Fruit fly (Drosophila melanogaster) whole organism, embryonic: ENCODE data around the gene Lim3.

Source experiments
- Abd-B ChIP-seq: fragments of 200-800 bp; sonication (Bioruptor generic); optimal IDR thresholded peaks from 2 replicates; lab custom pipeline; 2018; ENCODE audit warnings: missing biosample characterization, mild to moderate bottlenecking, missing genetic modification characterization, moderate library complexity
- CG10209 ChIP-seq: fragments of 200-800 bp; sonication (Bioruptor generic); optimal IDR thresholded peaks from 3 replicates; lab custom pipeline; 2017; ENCODE audit warnings: missing biosample characterization, mild to moderate bottlenecking, missing genetic modification characterization, missing genetic modification reagents
- CG15479 ChIP-seq: fragments of 200-800 bp; sonication (Bioruptor generic); optimal IDR thresholded peaks from 3 replicates; lab custom pipeline; 2019; ENCODE audit warnings: missing biosample characterization, mild to moderate bottlenecking, missing genetic modification characterization, moderate library complexity
- CG16813 ChIP-seq: fragments of 200-800 bp; sonication (Bioruptor generic); IDR thresholded peaks from 3 replicates; pipeline ENCODE4 v1.3.6; 2022; ENCODE audit warnings: missing biosample characterization, missing genetic modification characterization; ENCODE audit not compliant: partially characterized antibody
- CG17361 ChIP-seq: fragments of 200-800 bp; sonication (Bioruptor generic); IDR thresholded peaks from 3 replicates; pipeline ENCODE4 v1.3.6; 2022; ENCODE audit warnings: missing biosample characterization, missing genetic modification characterization
- CG18262 ChIP-seq: fragments of 200-800 bp; optimal IDR thresholded peaks from 3 replicates; lab custom pipeline; 2019; ENCODE audit warnings: missing biosample characterization, mild to moderate bottlenecking, missing genetic modification characterization, moderate library complexity
- CG2120 ChIP-seq: fragments of 200-800 bp; sonication (Bioruptor generic); optimal IDR thresholded peaks from 3 replicates; lab custom pipeline; 2016; ENCODE audit warnings: missing biosample characterization, missing genetic modification characterization
- CG2875 ChIP-seq: fragments of 200-800 bp; sonication (Bioruptor generic); optimal IDR thresholded peaks from 2 replicates; lab custom pipeline; 2017; ENCODE audit warnings: missing biosample characterization, mild to moderate bottlenecking, missing genetic modification characterization, missing genetic modification reagents
- CG31388 ChIP-seq: fragments of 200-800 bp; sonication (Bioruptor generic); optimal IDR thresholded peaks from 2 replicates; lab custom pipeline; 2016; ENCODE audit warnings: missing biosample characterization, missing genetic modification characterization
- CG3163 ChIP-seq: fragments of 200-800 bp; sonication (Bioruptor generic); optimal IDR thresholded peaks from 3 replicates; lab custom pipeline; 2016; ENCODE audit warnings: missing biosample characterization, missing genetic modification characterization
- CG3995 ChIP-seq: fragments of 200-800 bp; sonication (Bioruptor generic); optimal IDR thresholded peaks from 3 replicates; lab custom pipeline; 2016; ENCODE audit warnings: missing biosample characterization, missing genetic modification characterization
- CG6683 ChIP-seq: fragments of 200-800 bp; sonication (Bioruptor generic); optimal IDR thresholded peaks from 2 replicates; lab custom pipeline; 2017; ENCODE audit warnings: missing biosample characterization, mild to moderate bottlenecking, missing genetic modification characterization, missing genetic modification reagents
- CG8388 ChIP-seq: fragments of 200-800 bp; sonication (Bioruptor generic); optimal IDR thresholded peaks from 2 replicates; lab custom pipeline; 2019; ENCODE audit warnings: missing biosample characterization, mild to moderate bottlenecking, missing genetic modification characterization, moderate library complexity
- CG9437 ChIP-seq: fragments of 200-800 bp; sonication (Bioruptor generic); optimal IDR thresholded peaks from 2 replicates; lab custom pipeline; 2018; ENCODE audit warnings: missing biosample characterization, mild to moderate bottlenecking, missing genetic modification characterization
- Dek ChIP-seq: fragments of 200-800 bp; sonication (Bioruptor generic); optimal IDR thresholded peaks from 3 replicates; lab custom pipeline; 2019; ENCODE audit warnings: missing biosample characterization, mild to moderate bottlenecking, missing genetic modification characterization, moderate library complexity
- Dref ChIP-seq: fragments of 200-800 bp; sonication (Bioruptor generic); IDR thresholded peaks from 2 replicates; pipeline ENCODE4 v1.3.6; 2022; ENCODE audit warnings: missing biosample characterization, missing genetic modification characterization
- H15 ChIP-seq: fragments of 200-800 bp; sonication (Bioruptor generic); IDR thresholded peaks from 3 replicates; pipeline ENCODE4 v1.3.6; 2022; ENCODE audit warnings: missing biosample characterization, missing genetic modification characterization
- HLHmδ ChIP-seq: fragments of 200-800 bp; sonication (Bioruptor generic); optimal IDR thresholded peaks from 2 replicates; lab custom pipeline; 2018; ENCODE audit warnings: missing biosample characterization, mild to moderate bottlenecking, missing genetic modification characterization, moderate library complexity
- Hr51 ChIP-seq, 2 experiments: fragments of 200-800 bp; sonication (Bioruptor generic); optimal IDR thresholded peaks; 2 replicates in 1 of 2; 3 replicates in 1 of 2; lab custom pipeline; 2016 to 2018; ENCODE audit warnings: missing biosample characterization in 2 of 2, missing genetic modification characterization in 2 of 2, mild to moderate bottlenecking in 1 of 2, moderate library complexity in 1 of 2
- Mad ChIP-seq: fragments of 200-800 bp; sonication (Bioruptor generic); optimal IDR thresholded peaks from 2 replicates; lab custom pipeline; 2016; ENCODE audit warnings: missing biosample characterization, missing genetic modification characterization
- Med ChIP-seq: fragments of 200-800 bp; sonication (Bioruptor generic); peaks from one replicate; lab custom pipeline; 2016; ENCODE audit warnings: missing biosample characterization, missing genetic modification characterization, mild to moderate bottlenecking, inconsistent platforms, moderate library complexity
- Meics ChIP-seq: fragments of 200-800 bp; sonication (Bioruptor generic); optimal IDR thresholded peaks from 2 replicates; lab custom pipeline; 2017; ENCODE audit warnings: missing biosample characterization, mild to moderate bottlenecking, missing genetic modification characterization
- NK7.1 ChIP-seq: fragments of 200-800 bp; sonication (Bioruptor generic); optimal IDR thresholded peaks from 3 replicates; lab custom pipeline; 2016; ENCODE audit warnings: missing biosample characterization, missing genetic modification characterization
- Nf-YC ChIP-seq: fragments of 200-800 bp; optimal IDR thresholded peaks from 3 replicates; lab custom pipeline; 2019; ENCODE audit warnings: missing biosample characterization, mild to moderate bottlenecking, missing genetic modification characterization, moderate library complexity
- Pdp1 ChIP-seq, 2 experiments: fragments of 200-800 bp; sonication (Bioruptor generic); optimal IDR thresholded peaks; 3 replicates each; lab custom pipeline; 2016; ENCODE audit warnings: missing biosample characterization in 2 of 2, missing genetic modification characterization in 2 of 2, mild to moderate bottlenecking in 1 of 2, moderate library complexity in 1 of 2
- Sox102F ChIP-seq: fragments of 200-800 bp; sonication (Bioruptor generic); optimal IDR thresholded peaks from 2 replicates; lab custom pipeline; 2018; ENCODE audit warnings: missing biosample characterization, mild to moderate bottlenecking, missing genetic modification characterization, moderate library complexity
- Stat92E ChIP-seq, 3 experiments: fragments of >200 bp in 2 of 3; fragments of 200-800 bp in 1 of 3; sonication (Bioruptor generic) in 1 of 3; optimal IDR thresholded peaks; 2 replicates each; lab custom pipeline; 2017 to 2019; ENCODE audit warnings: missing biosample characterization in 3 of 3, missing genetic modification characterization in 3 of 3, mild to moderate bottlenecking in 1 of 3, moderate library complexity in 1 of 3
- al ChIP-seq: fragments of 200-800 bp; sonication (Bioruptor generic); IDR thresholded peaks from 2 replicates; pipeline ENCODE4 v1.3.6; 2022; ENCODE audit warnings: missing biosample characterization, missing genetic modification characterization
- bbx ChIP-seq: fragments of 200-800 bp; sonication (Bioruptor generic); IDR thresholded peaks from 2 replicates; pipeline ENCODE4 v1.3.6; 2022; ENCODE audit warnings: missing biosample characterization, missing genetic modification characterization; ENCODE audit not compliant: partially characterized antibody
- chinmo ChIP-seq: fragments of 200-800 bp; sonication (Bioruptor generic); IDR thresholded peaks from 4 replicates; pipeline ENCODE4 v1.3.6; 2022; ENCODE audit warnings: missing biosample characterization, missing genetic modification characterization; ENCODE audit not compliant: partially characterized antibody
- chn ChIP-seq: fragments of 200-800 bp; sonication (Bioruptor generic); optimal IDR thresholded peaks from 2 replicates; lab custom pipeline; 2016; ENCODE audit warnings: missing biosample characterization, missing genetic modification characterization
- dimm ChIP-seq: fragments of 200-800 bp; sonication (Bioruptor generic); IDR thresholded peaks from 2 replicates; pipeline ENCODE4 v1.3.6; 2022; ENCODE audit warnings: missing biosample characterization, missing genetic modification characterization
- dmrt99B ChIP-seq: fragments of 200-800 bp; sonication (Bioruptor generic); optimal IDR thresholded peaks from 2 replicates; lab custom pipeline; 2018; ENCODE audit warnings: missing biosample characterization, mild to moderate bottlenecking, missing genetic modification characterization, moderate library complexity
- emc ChIP-seq: fragments of 200-800 bp; sonication (Bioruptor generic); optimal IDR thresholded peaks from 2 replicates; lab custom pipeline; 2016; ENCODE audit warnings: missing biosample characterization, missing genetic modification characterization
- exex ChIP-seq: fragments of 200-800 bp; sonication (Bioruptor generic); optimal IDR thresholded peaks from 4 replicates; lab custom pipeline; 2018; ENCODE audit warnings: missing biosample characterization, mild to moderate bottlenecking, missing genetic modification characterization, moderate library complexity
- gem ChIP-seq: fragments of 200-800 bp; sonication (Bioruptor generic); optimal IDR thresholded peaks from 2 replicates; lab custom pipeline; 2019; ENCODE audit warnings: missing biosample characterization, mild to moderate bottlenecking, missing genetic modification characterization, moderate library complexity
- ind ChIP-seq: fragments of 200-800 bp; sonication (Bioruptor generic); optimal IDR thresholded peaks from 3 replicates; lab custom pipeline; 2016; ENCODE audit warnings: missing biosample characterization, missing genetic modification characterization
- insv ChIP-seq, 2 experiments: fragments of 200-800 bp; sonication (Bioruptor generic); optimal IDR thresholded peaks; 3 replicates each; lab custom pipeline; 2016 to 2018; ENCODE audit warnings: missing biosample characterization in 2 of 2, missing genetic modification characterization in 2 of 2
- lilli ChIP-seq: fragments of 200-800 bp; sonication (Bioruptor generic); optimal IDR thresholded peaks from 3 replicates; lab custom pipeline; 2016; ENCODE audit warnings: missing biosample characterization, missing genetic modification characterization
- lola ChIP-seq, 3 experiments: fragments of >200 bp in 2 of 3; fragments of 200-800 bp in 1 of 3; sonication (Bioruptor generic) in 1 of 3; optimal IDR thresholded peaks; 2 replicates each; lab custom pipeline; 2017 to 2019; ENCODE audit warnings: missing biosample characterization in 3 of 3, missing genetic modification characterization in 3 of 3, mild to moderate bottlenecking in 1 of 3, moderate library complexity in 1 of 3
- odd ChIP-seq: fragments of 200-800 bp; sonication (Bioruptor generic); optimal IDR thresholded peaks from 2 replicates; lab custom pipeline; 2017; ENCODE audit warnings: missing biosample characterization, mild to moderate bottlenecking, missing genetic modification characterization
- rib ChIP-seq: fragments of 200-800 bp; sonication (Bioruptor generic); IDR thresholded peaks from 2 replicates; pipeline ENCODE4 v1.3.6; 2022; ENCODE audit warnings: missing biosample characterization, missing genetic modification characterization
- row ChIP-seq: fragments of 200-800 bp; sonication (Bioruptor generic); IDR thresholded peaks from 3 replicates; pipeline ENCODE4 v1.3.6; 2022; ENCODE audit warnings: missing biosample characterization, missing genetic modification characterization
- scrt ChIP-seq: fragments of 200-800 bp; sonication (Bioruptor generic); optimal IDR thresholded peaks from 2 replicates; lab custom pipeline; 2018; ENCODE audit warnings: missing biosample characterization, mild to moderate bottlenecking, missing genetic modification characterization, moderate library complexity
- sd ChIP-seq: fragments of 200-800 bp; sonication (Bioruptor generic); optimal IDR thresholded peaks from 3 replicates; lab custom pipeline; 2018; ENCODE audit warnings: missing biosample characterization, mild to moderate bottlenecking, missing genetic modification characterization, moderate library complexity
- slp2 ChIP-seq: fragments of 200-800 bp; sonication (Bioruptor generic); optimal IDR thresholded peaks from 2 replicates; lab custom pipeline; 2016; ENCODE audit warnings: missing biosample characterization, missing genetic modification characterization
- twi ChIP-seq: fragments of 200-800 bp; optimal IDR thresholded peaks from 2 replicates; lab custom pipeline; 2019; ENCODE audit warnings: missing biosample characterization, mild to moderate bottlenecking, missing genetic modification characterization, moderate library complexity
- unpg ChIP-seq: fragments of 200-800 bp; sonication (Bioruptor generic); optimal IDR thresholded peaks from 3 replicates; lab custom pipeline; 2018; ENCODE audit warnings: missing biosample characterization, mild to moderate bottlenecking, missing genetic modification characterization, moderate library complexity

Gene Lim3

dm6 chr2L:19036105-19036714 is 72.0 kb downstream of the Lim3 start (continued):
- TF ChIP-seq Abd-B (GFP tag; lab: Kevin White, UChicago) (no peak), odd (no peak), al (GFP tag; lab: Robert Waterston, UW) (no peak), HLHmδ (GFP tag; lab: Kevin White, UChicago) (no peak), CG8388 (GFP tag; lab: Kevin White, UChicago) (no peak), CG15479 (GFP tag; lab: Kevin White, UChicago) (no peak), Sox102F (GFP tag; lab: Kevin White, UChicago) (peak; percentile 34), CG3995 (no peak), CG9437 (GFP tag; lab: Kevin White, UChicago) (no peak), bbx (GFP tag; lab: Robert Waterston, UW) (0 out of 2 replicates have a peak, but pooled peaks have one; percentile 14), Dref (no peak), CG16813 (GFP tag; lab: Robert Waterston, UW) (no peak), Pdp1 (GFP tag; optimal IDR thresholded peaks at IDR 0.05; lab: Kevin White, UChicago) (no peak), Med (GFP tag; lab: Kevin White, UChicago) (peak; percentile 48), CG3163 (GFP tag; lab: Kevin White, UChicago) (no peak), ind (GFP tag; lab: Kevin White, UChicago) (peak; percentile 13), Nf-YC (tag; lab: Kevin White, UChicago) (no peak), lola (GFP tag; optimal IDR thresholded peaks at IDR 0.05; lab: Kevin White, UChicago) (no peak), CG6683 (GFP tag; lab: Kevin White, UChicago) (no peak), twi (tag; lab: Kevin White, UChicago) (no peak), lilli (GFP tag; lab: Kevin White, UChicago) (peak; percentile 26), CG2120 (GFP tag; lab: Kevin White, UChicago) (peak; percentile 39), NK7.1 (GFP tag; lab: Kevin White, UChicago) (no peak), H15 (GFP tag; lab: Robert Waterston, UW) (no peak), CG18262 (peak; percentile 18), scrt (GFP tag; lab: Kevin White, UChicago) (no peak), slp2 (GFP tag; lab: Kevin White, UChicago) (no peak), CG2875 (GFP tag; lab: Kevin White, UChicago) (no peak), CG17361 (GFP tag; lab: Robert Waterston, UW) (0 out of 3 replicates have a peak, but pooled peaks have one; percentile 25), chinmo (GFP tag; lab: Robert Waterston, UW) (0 out of 4 replicates have a peak, but pooled peaks have one; percentile 48), CG10209 (peak; percentile 15), emc (no peak), row (peak; percentile 33; the same call in 1 of the 3 replicates), rib (GFP tag; lab: Robert Waterston, UW) (0 out of 2 replicates have a peak, but pooled peaks have one; percentile 15), dimm (no peak), Stat92E (GFP tag; optimal IDR thresholded peaks at IDR 0.05; lab: Kevin White, UChicago) (no peak), Meics (GFP tag; lab: Kevin White, UChicago) (peak; percentile 41), Mad (no peak), CG31388 (GFP tag; lab: Kevin White, UChicago) (no peak), sd (tag; lab: Kevin White, UChicago) (peak; percentile 70), insv (GFP tag; optimal IDR thresholded peaks at IDR 0.05; lab: Kevin White, UChicago) (no peak), exex (no peak), dmrt99B (tag; lab: Kevin White, UChicago) (peak; percentile 4), Hr51 (GFP tag; optimal IDR thresholded peaks at IDR 0.05; lab: Kevin White, UChicago) (peak in 1 of 2 experiments; percentile 22), gem (tag; lab: Kevin White, UChicago) (peak; percentile 45), chn (no peak), Dek (tag; lab: Kevin White, UChicago) (peak; percentile 5), unpg (GFP tag; lab: Kevin White, UChicago) (no peak)
